Fruit fly (Drosophila melanogaster) whole organism, embryonic: Measurements from ENCODE around the gene Idgf3.

Experiments used
- Antp ChIP-seq: fragments of 200-800 bp; sonication (Bioruptor generic); optimal IDR thresholded peaks from 3 replicates; lab custom pipeline; 2016; ENCODE audit warnings: missing biosample characterization, missing genetic modification characterization
- BEAF-32 ChIP-seq: fragments of 200-800 bp; sonication (Bioruptor generic); optimal IDR thresholded peaks from 3 replicates; lab custom pipeline; 2017; ENCODE audit warnings: missing biosample characterization, missing genetic modification characterization, mild to moderate bottlenecking, moderate library complexity, missing genetic modification reagents
- Bgb ChIP-seq: fragments of 200-800 bp; sonication (Bioruptor generic); IDR thresholded peaks from 2 replicates; pipeline ENCODE4 v1.3.6; 2022; ENCODE audit warnings: missing biosample characterization, missing genetic modification characterization; ENCODE audit not compliant: partially characterized antibody
- CG10462 ChIP-seq: fragments of 200-800 bp; sonication (Bioruptor generic); optimal IDR thresholded peaks from 2 replicates; lab custom pipeline; 2016; ENCODE audit warnings: missing biosample characterization, missing genetic modification characterization
- CG11560 ChIP-seq: fragments of 200-800 bp; sonication (Bioruptor generic); IDR thresholded peaks from 3 replicates; pipeline ENCODE4 v1.3.6; 2022; ENCODE audit warnings: missing biosample characterization, missing genetic modification characterization
- CG12391 ChIP-seq: fragments of 200-800 bp; sonication (Bioruptor generic); optimal IDR thresholded peaks from 3 replicates; lab custom pipeline; 2018; ENCODE audit warnings: missing biosample characterization, mild to moderate bottlenecking, missing genetic modification characterization, moderate library complexity
- CG17802 ChIP-seq: fragments of 200-800 bp; sonication (Bioruptor generic); optimal IDR thresholded peaks from 2 replicates; lab custom pipeline; 2018; ENCODE audit warnings: missing biosample characterization, mild to moderate bottlenecking, missing genetic modification characterization, moderate library complexity
- CG2129 ChIP-seq: fragments of 200-800 bp; sonication (Bioruptor generic); IDR thresholded peaks from 2 replicates; pipeline ENCODE4 v1.3.6; 2022; ENCODE audit warnings: missing biosample characterization, missing genetic modification characterization; ENCODE audit not compliant: partially characterized antibody
- CG31365 ChIP-seq: fragments of 200-800 bp; sonication (Bioruptor generic); optimal IDR thresholded peaks from 2 replicates; lab custom pipeline; 2018; ENCODE audit warnings: missing biosample characterization, mild to moderate bottlenecking, missing genetic modification characterization
- CG34376 ChIP-seq: fragments of 200-800 bp; sonication (Bioruptor generic); optimal IDR thresholded peaks from 2 replicates; lab custom pipeline; 2018; ENCODE audit warnings: missing biosample characterization, mild to moderate bottlenecking, missing genetic modification characterization
- CG7987 ChIP-seq: fragments of 200-800 bp; sonication (Bioruptor generic); optimal IDR thresholded peaks from 2 replicates; lab custom pipeline; 2018; ENCODE audit warnings: missing biosample characterization, mild to moderate bottlenecking, missing genetic modification characterization, moderate library complexity
- CG8388 ChIP-seq: fragments of 200-800 bp; sonication (Bioruptor generic); optimal IDR thresholded peaks from 2 replicates; lab custom pipeline; 2019; ENCODE audit warnings: missing biosample characterization, mild to moderate bottlenecking, missing genetic modification characterization, moderate library complexity
- CG9215 ChIP-seq: fragments of 200-800 bp; sonication (Bioruptor generic); IDR thresholded peaks from 2 replicates; pipeline ENCODE4 v1.3.6; 2022; ENCODE audit warnings: missing biosample characterization, missing genetic modification characterization
- CrebB ChIP-seq: fragments of 200-800 bp; sonication (Bioruptor generic); optimal IDR thresholded peaks from 3 replicates; lab custom pipeline; 2018; ENCODE audit warnings: missing biosample characterization, mild to moderate bottlenecking, missing genetic modification characterization
- Dp ChIP-seq: fragments of 200-800 bp; sonication (Bioruptor generic); optimal IDR thresholded peaks from 2 replicates; lab custom pipeline; 2018; ENCODE audit warnings: missing biosample characterization, mild to moderate bottlenecking, missing genetic modification characterization, moderate library complexity
- E2f1 ChIP-seq: fragments of 200-800 bp; sonication (Bioruptor generic); IDR thresholded peaks from 2 replicates; pipeline ENCODE4 v1.3.6; 2022; ENCODE audit warnings: missing biosample characterization, missing genetic modification characterization
- Gsc ChIP-seq: fragments of 200-800 bp; sonication (Bioruptor generic); IDR thresholded peaks from 2 replicates; pipeline ENCODE4 v1.3.6; 2022; ENCODE audit warnings: missing biosample characterization, missing genetic modification characterization
- Hr78 ChIP-seq, 2 experiments: fragments of 200-800 bp in 1 of 2; fragments of >200 bp in 1 of 2; sonication (Bioruptor generic) in 1 of 2; optimal IDR thresholded peaks; 2 replicates each; lab custom pipeline; 2017 to 2019; ENCODE audit warnings: missing biosample characterization in 2 of 2, missing genetic modification characterization in 2 of 2, mild to moderate bottlenecking in 1 of 2, moderate library complexity in 1 of 2
- NC2α ChIP-seq: fragments of 200-800 bp; sonication (Bioruptor generic); optimal IDR thresholded peaks from 2 replicates; lab custom pipeline; 2016; ENCODE audit warnings: missing biosample characterization, missing genetic modification characterization
- NC2β ChIP-seq: fragments of 200-800 bp; sonication (Bioruptor generic); optimal IDR thresholded peaks from 2 replicates; lab custom pipeline; 2016; ENCODE audit warnings: missing biosample characterization, missing genetic modification characterization
- Oli ChIP-seq: fragments of 200-800 bp; sonication (Bioruptor generic); optimal IDR thresholded peaks from 2 replicates; lab custom pipeline; 2018; ENCODE audit warnings: missing biosample characterization, mild to moderate bottlenecking, missing genetic modification characterization, moderate library complexity
- Ptx1 ChIP-seq: fragments of 200-800 bp; sonication (Bioruptor generic); IDR thresholded peaks from 2 replicates; pipeline ENCODE4 v1.3.6; 2022; ENCODE audit warnings: missing biosample characterization, missing genetic modification characterization
- Rfx ChIP-seq: fragments of 200-800 bp; sonication (Bioruptor generic); IDR thresholded peaks from 2 replicates; pipeline ENCODE4 v1.3.6; 2022; ENCODE audit warnings: missing biosample characterization, missing genetic modification characterization
- YL-1 ChIP-seq: fragments of 200-800 bp; sonication (Bioruptor generic); optimal IDR thresholded peaks from 3 replicates; lab custom pipeline; 2017; ENCODE audit warnings: missing biosample characterization, mild to moderate bottlenecking, missing genetic modification characterization
- az2 ChIP-seq: fragments of 200-800 bp; sonication (Bioruptor generic); optimal IDR thresholded peaks from 3 replicates; lab custom pipeline; 2016; ENCODE audit warnings: missing biosample characterization, missing genetic modification characterization
- bcd ChIP-seq: fragments of 200-800 bp; sonication (Bioruptor generic); optimal IDR thresholded peaks from 2 replicates; lab custom pipeline; 2017; ENCODE audit warnings: missing biosample characterization, mild to moderate bottlenecking, missing genetic modification characterization
- corto ChIP-seq: fragments of 200-800 bp; sonication (Bioruptor generic); optimal IDR thresholded peaks from 2 replicates; lab custom pipeline; 2016; ENCODE audit warnings: missing biosample characterization, mild to moderate bottlenecking, missing genetic modification characterization, moderate library complexity
- disco-r ChIP-seq: fragments of 200-800 bp; sonication (Bioruptor generic); optimal IDR thresholded peaks from 2 replicates; lab custom pipeline; 2016; ENCODE audit warnings: missing biosample characterization, missing genetic modification characterization
- en ChIP-seq: fragments of 200-800 bp; sonication (Bioruptor generic); optimal IDR thresholded peaks from 2 replicates; lab custom pipeline; 2016; ENCODE audit warnings: missing biosample characterization, missing genetic modification characterization
- fd64A ChIP-seq: fragments of 200-800 bp; sonication (Bioruptor generic); optimal IDR thresholded peaks from 3 replicates; lab custom pipeline; 2018; ENCODE audit warnings: missing biosample characterization, mild to moderate bottlenecking, missing genetic modification characterization
- fd96Cb ChIP-seq: fragments of 200-800 bp; sonication (Bioruptor generic); optimal IDR thresholded peaks from 2 replicates; lab custom pipeline; 2018; ENCODE audit warnings: missing biosample characterization, mild to moderate bottlenecking, missing genetic modification characterization, moderate library complexity
- ftz-f1 ChIP-seq: fragments of 200-800 bp; sonication (Bioruptor generic); optimal IDR thresholded peaks from 2 replicates; lab custom pipeline; 2016; ENCODE audit warnings: missing biosample characterization, missing genetic modification characterization
- gcm2 ChIP-seq: fragments of 200-800 bp; sonication (Bioruptor generic); optimal IDR thresholded peaks from 2 replicates; lab custom pipeline; 2016; ENCODE audit warnings: missing biosample characterization, missing genetic modification characterization
- gt ChIP-seq: fragments of 200-800 bp; sonication (Bioruptor generic); IDR thresholded peaks from 2 replicates; pipeline ENCODE4 v1.3.6; 2022; ENCODE audit warnings: missing biosample characterization, missing genetic modification characterization
- ham ChIP-seq: fragments of 200-800 bp; sonication (Bioruptor generic); IDR thresholded peaks from 2 replicates; pipeline ENCODE4 v1.3.6; 2022; ENCODE audit warnings: missing biosample characterization, missing genetic modification characterization
- ind ChIP-seq: fragments of 200-800 bp; sonication (Bioruptor generic); optimal IDR thresholded peaks from 3 replicates; lab custom pipeline; 2016; ENCODE audit warnings: missing biosample characterization, missing genetic modification characterization
- jing ChIP-seq: fragments of 200-800 bp; sonication (Bioruptor generic); optimal IDR thresholded peaks from 2 replicates; lab custom pipeline; 2018; ENCODE audit warnings: missing biosample characterization, mild to moderate bottlenecking, missing genetic modification characterization
- mam ChIP-seq: fragments of 200-800 bp; sonication (Bioruptor generic); optimal IDR thresholded peaks from 3 replicates; lab custom pipeline; 2016; ENCODE audit warnings: missing biosample characterization, missing genetic modification characterization
- peb ChIP-seq: fragments of 200-800 bp; sonication (Bioruptor generic); IDR thresholded peaks from 2 replicates; pipeline ENCODE4 v1.3.6; 2022; ENCODE audit warnings: missing biosample characterization, missing genetic modification characterization
- psq ChIP-seq: fragments of 200-800 bp; sonication (Bioruptor generic); optimal IDR thresholded peaks from 2 replicates; lab custom pipeline; 2017; ENCODE audit warnings: missing biosample characterization, missing genetic modification characterization
- pum ChIP-seq: fragments of 200-800 bp; sonication (Bioruptor generic); optimal IDR thresholded peaks from 2 replicates; lab custom pipeline; 2016; ENCODE audit warnings: missing biosample characterization, missing genetic modification characterization
- tap ChIP-seq: fragments of 200-800 bp; optimal IDR thresholded peaks from 3 replicates; lab custom pipeline; 2019; ENCODE audit warnings: missing biosample characterization, mild to moderate bottlenecking, missing genetic modification characterization, moderate library complexity
- tin ChIP-seq: fragments of 200-800 bp; sonication (Bioruptor generic); optimal IDR thresholded peaks from 3 replicates; lab custom pipeline; 2016; ENCODE audit warnings: missing biosample characterization, missing genetic modification characterization

Idgf3 gene

DNA sequence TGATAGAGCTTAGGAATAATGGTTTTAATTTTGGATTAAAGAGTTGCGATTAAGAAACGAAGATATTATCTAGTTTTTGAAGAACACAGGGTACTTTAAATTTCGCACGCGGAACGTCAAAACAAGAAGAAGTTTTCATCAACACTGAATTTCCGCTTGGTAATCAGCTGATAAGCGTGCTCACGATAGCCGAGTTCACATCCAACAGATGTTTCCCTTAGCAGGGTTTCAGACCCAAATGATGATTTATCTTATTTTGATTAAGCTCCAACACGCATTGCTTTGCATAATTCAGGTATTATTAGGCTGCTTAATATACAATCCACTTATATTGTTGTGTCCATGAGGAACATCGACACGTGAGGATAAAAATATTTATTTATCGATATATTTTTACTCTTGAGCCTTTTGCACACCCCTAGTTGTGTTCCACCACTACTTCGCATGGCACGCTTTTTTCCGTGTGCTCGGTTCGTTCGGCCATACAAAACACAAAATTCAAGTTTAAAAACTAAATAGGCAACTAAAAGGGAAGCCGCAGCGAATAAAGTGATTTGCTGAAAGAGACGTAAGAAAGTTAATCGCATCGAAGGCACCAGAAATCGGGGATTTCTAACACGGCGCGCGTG, 40.5 kb downstream of the Idgf3 start, which contains the start of gene Tpr2 (continued):
- TF ChIP-seq gt: no peak
- peak; percentile 42 for TF ChIP-seq tin (GFP tag; lab: Kevin White, UChicago)
- TF ChIP-seq Ptx1: peak; percentile 62
- TF ChIP-seq NC2α: no peak
- TF ChIP-seq az2 (GFP tag; lab: Kevin White, UChicago): peak; percentile 31
- TF ChIP-seq Rfx (GFP tag; lab: Robert Waterston, UW): peak; percentile 68
- TF ChIP-seq pum (GFP tag; lab: Kevin White, UChicago): peak; percentile 28
- peak; percentile 88 for TF ChIP-seq Bgb (GFP tag; lab: Robert Waterston, UW)
- TF ChIP-seq CrebB (tag; lab: Kevin White, UChicago): peak; percentile 74
- TF ChIP-seq BEAF-32 (GFP tag; lab: Kevin White, UChicago): peak; percentile 99
- TF ChIP-seq CG11560 (tag; lab: Robert Waterston, UW): 0 out of 3 replicates have a peak, but pooled peaks have one; percentile 33
- TF ChIP-seq CG34376 (GFP tag; lab: Kevin White, UChicago): peak; percentile 69
- peak; percentile 83 for TF ChIP-seq CG12391 (tag; lab: Kevin White, UChicago)
- peak; percentile 23 for TF ChIP-seq Oli (tag; lab: Kevin White, UChicago)
- no peak for TF ChIP-seq Hr78 (GFP tag; optimal IDR thresholded peaks at IDR 0.05; lab: Kevin White, UChicago)
- TF ChIP-seq ftz-f1: no peak
- TF ChIP-seq ind (GFP tag; lab: Kevin White, UChicago): peak; percentile 7
- no peak for TF ChIP-seq Antp (GFP tag; lab: Kevin White, UChicago)
- peak; percentile 49 for TF ChIP-seq disco-r (GFP tag; lab: Kevin White, UChicago)
- TF ChIP-seq CG8388 (GFP tag; lab: Kevin White, UChicago): peak; percentile 27
- TF ChIP-seq Gsc (GFP tag; lab: Robert Waterston, UW): no peak
- TF ChIP-seq bcd (GFP tag; lab: Kevin White, UChicago): peak; percentile 22
- no peak for TF ChIP-seq jing
- TF ChIP-seq CG17802: no peak
- peak; percentile 36 for TF ChIP-seq en (GFP tag; lab: Kevin White, UChicago)
- TF ChIP-seq CG2129 (GFP tag; lab: Robert Waterston, UW): peak; percentile 97
- TF ChIP-seq fd64A: no peak
- TF ChIP-seq Dp (GFP tag; lab: Kevin White, UChicago): peak; percentile 73
- TF ChIP-seq E2f1 (GFP tag; lab: Robert Waterston, UW): peak; percentile 22; the same call in 1 of the 2 replicates
- TF ChIP-seq peb (GFP tag; lab: Robert Waterston, UW): 0 out of 2 replicates have a peak, but pooled peaks have one; percentile 5
- no peak for TF ChIP-seq fd96Cb (tag; lab: Kevin White, UChicago)
- no peak for TF ChIP-seq corto (GFP tag; lab: Kevin White, UChicago)
- peak; percentile 22 for TF ChIP-seq tap (tag; lab: Kevin White, UChicago)
- TF ChIP-seq ham (GFP tag; lab: Robert Waterston, UW): no peak
- TF ChIP-seq CG10462 (GFP tag; lab: Kevin White, UChicago): peak; percentile 42
- peak; percentile 24 for TF ChIP-seq CG7987 (GFP tag; lab: Kevin White, UChicago)
- TF ChIP-seq mam (GFP tag; lab: Kevin White, UChicago): peak; percentile 42
- no peak for TF ChIP-seq CG31365
- peak; percentile 60 for TF ChIP-seq YL-1 (GFP tag; lab: Kevin White, UChicago)
- TF ChIP-seq psq (GFP tag; lab: Kevin White, UChicago): no peak
- TF ChIP-seq NC2β (GFP tag; lab: Kevin White, UChicago): peak; percentile 71
- TF ChIP-seq gcm2 (GFP tag; lab: Kevin White, UChicago): peak; percentile 37
- 0 out of 2 replicates have a peak, but pooled peaks have one; percentile 26 for TF ChIP-seq CG9215
